Fruit fly (Drosophila melanogaster) whole organism, pupa: ENCODE data around the gene p53.

Experiments used
- CG10348 ChIP-seq: fragments of 200-800 bp; sonication (Bioruptor generic); IDR thresholded peaks from 2 replicates; pipeline ENCODE4 v1.3.6; 2022; ENCODE audit warnings: missing biosample characterization, missing genetic modification characterization
- CG12605 ChIP-seq: fragments of 200-800 bp; sonication (Bioruptor generic); IDR thresholded peaks from 2 replicates; pipeline ENCODE4 v1.3.6; 2022; ENCODE audit warnings: missing biosample characterization, missing genetic modification characterization
- CG13204 ChIP-seq: fragments of 200-800 bp; sonication (Bioruptor generic); optimal IDR thresholded peaks from 2 replicates; lab custom pipeline; 2018; ENCODE audit warnings: missing biosample characterization, mild to moderate bottlenecking, missing genetic modification characterization, moderate library complexity
- CG14655 ChIP-seq: fragments of 200-800 bp; sonication (Bioruptor generic); optimal IDR thresholded peaks from 3 replicates; lab custom pipeline; 2017; ENCODE audit warnings: mild to moderate bottlenecking, missing biosample characterization, missing genetic modification reagents, missing genetic modification characterization
- CG15710 ChIP-seq: fragments of 200-800 bp; sonication (Bioruptor generic); optimal IDR thresholded peaks from 2 replicates; lab custom pipeline; 2018; ENCODE audit warnings: missing biosample characterization, mild to moderate bottlenecking, missing genetic modification characterization, moderate library complexity
- CG17806 ChIP-seq: fragments of 200-800 bp; sonication (Bioruptor generic); optimal IDR thresholded peaks from 2 replicates; lab custom pipeline; 2018; ENCODE audit warnings: missing biosample characterization, mild to moderate bottlenecking, missing genetic modification characterization, moderate library complexity
- CG32121 ChIP-seq: fragments of 200-800 bp; sonication (Bioruptor generic); IDR thresholded peaks from 2 replicates; pipeline ENCODE4 v1.3.6; 2022; ENCODE audit warnings: missing biosample characterization, missing genetic modification characterization
- CG34367 ChIP-seq: fragments of 200-800 bp; sonication (Bioruptor generic); optimal IDR thresholded peaks from 2 replicates; lab custom pipeline; 2018; ENCODE audit warnings: missing biosample characterization, mild to moderate bottlenecking, missing genetic modification characterization
- CG4496 ChIP-seq: fragments of 200-800 bp; sonication (Bioruptor generic); IDR thresholded peaks from 3 replicates; pipeline ENCODE4 v1.3.6; 2022; ENCODE audit warnings: missing biosample characterization, missing genetic modification characterization
- CG8159 ChIP-seq: fragments of 200-800 bp; sonication (Bioruptor generic); optimal IDR thresholded peaks from 3 replicates; lab custom pipeline; 2018; ENCODE audit warnings: missing biosample characterization, mild to moderate bottlenecking, missing genetic modification characterization, moderate library complexity
- CG8301 ChIP-seq: fragments of 200-800 bp; sonication (Bioruptor generic); optimal IDR thresholded peaks from 2 replicates; lab custom pipeline; 2018; ENCODE audit warnings: missing biosample characterization, mild to moderate bottlenecking, missing genetic modification characterization
- CG9948 ChIP-seq: fragments of 200-800 bp; sonication (Bioruptor generic); optimal IDR thresholded peaks from 2 replicates; lab custom pipeline; 2018; ENCODE audit warnings: missing biosample characterization, mild to moderate bottlenecking, missing genetic modification characterization, moderate library complexity
- D1 ChIP-seq: fragments of 200-800 bp; sonication (Bioruptor generic); optimal IDR thresholded peaks from 2 replicates; lab custom pipeline; 2018; ENCODE audit warnings: missing biosample characterization, mild to moderate bottlenecking, missing genetic modification characterization, moderate library complexity
- EcR ChIP-seq: fragments of 200-800 bp; sonication (Bioruptor generic); optimal IDR thresholded peaks from 3 replicates; lab custom pipeline; 2019; ENCODE audit warnings: missing biosample characterization, missing genetic modification characterization, mild to moderate bottlenecking, moderate library complexity, missing genetic modification reagents
- Ets98B ChIP-seq: fragments of 200-800 bp; sonication (Bioruptor generic); IDR thresholded peaks from 2 replicates; pipeline ENCODE4 v1.3.6; 2022; ENCODE audit warnings: missing biosample characterization, missing genetic modification characterization
- Pif1A ChIP-seq: fragments of 200-800 bp; sonication (Bioruptor generic); optimal IDR thresholded peaks from 3 replicates; lab custom pipeline; 2016; ENCODE audit warnings: missing biosample characterization, missing genetic modification characterization
- Pif1B ChIP-seq: fragments of 200-800 bp; sonication (Bioruptor generic); optimal IDR thresholded peaks from 3 replicates; lab custom pipeline; 2016; ENCODE audit warnings: missing biosample characterization, missing genetic modification characterization
- Snoo ChIP-seq: fragments of 200-800 bp; sonication (Bioruptor generic); optimal IDR thresholded peaks from 3 replicates; lab custom pipeline; 2017; ENCODE audit warnings: missing biosample characterization, mild to moderate bottlenecking, missing genetic modification characterization, inconsistent platforms
- fd96Ca ChIP-seq: fragments of 200-800 bp; sonication (Bioruptor generic); IDR thresholded peaks from 3 replicates; pipeline ENCODE4 v1.3.6; 2022; ENCODE audit warnings: missing biosample characterization, missing genetic modification characterization
- gl ChIP-seq: fragments of 200-800 bp; sonication (Bioruptor generic); optimal IDR thresholded peaks from 2 replicates; lab custom pipeline; 2018; ENCODE audit warnings: missing biosample characterization, mild to moderate bottlenecking, missing genetic modification characterization
- rn ChIP-seq: fragments of 200-800 bp; sonication (Bioruptor generic); IDR thresholded peaks from 2 replicates; pipeline ENCODE4 v1.3.6; 2022; ENCODE audit warnings: missing biosample characterization, missing genetic modification characterization

p53 gene

dm6 chr3R:23048089-23048689 lies 5.7 kb downstream of the p53 start, which contains the start of gene CG17121:
Gene CG17121 (minus strand): TSS chr3R:23048214.
- TF ChIP-seq fd96Ca (GFP tag; lab: Robert Waterston, UW), result peak; percentile 75
- no peak for TF ChIP-seq CG10348 (GFP tag; lab: Robert Waterston, UW)
- TF ChIP-seq CG17806 (tag; lab: Kevin White, UChicago), result no peak
- no peak for TF ChIP-seq CG14655 (GFP tag; lab: Kevin White, UChicago)
- TF ChIP-seq CG13204 (GFP tag; lab: Kevin White, UChicago), result peak; percentile 45
- TF ChIP-seq CG8301 (tag; lab: Kevin White, UChicago), result no peak
- TF ChIP-seq, all 21 proteins: peak for 2

dm6 chr3R:23046529-23046943 lies 7.3 kb downstream of the p53 start:
- peak; percentile 89 for TF ChIP-seq fd96Ca (GFP tag; lab: Robert Waterston, UW)
- TF ChIP-seq gl, result peak; percentile 74
- TF ChIP-seq CG15710 (tag; lab: Kevin White, UChicago), result peak; percentile 90
- TF ChIP-seq EcR, result peak; percentile 71
- TF ChIP-seq D1 (tag; lab: Kevin White, UChicago), result peak; percentile 43
- TF ChIP-seq CG34367 (tag; lab: Kevin White, UChicago), result peak; percentile 84
- peak; percentile 77 for TF ChIP-seq CG32121 (GFP tag; lab: Robert Waterston, UW)
- TF ChIP-seq Snoo (tag; lab: Kevin White, UChicago), result peak; percentile 87
- peak; percentile 36; the same call in 1 of the 2 replicates for TF ChIP-seq CG10348 (GFP tag; lab: Robert Waterston, UW)
- peak; percentile 90 for TF ChIP-seq CG4496
- peak; percentile 47; the same call in 1 of the 2 replicates for TF ChIP-seq rn
- TF ChIP-seq Pif1B (GFP tag; lab: Kevin White, UChicago), result peak; percentile 90
- TF ChIP-seq Ets98B (GFP tag; lab: Robert Waterston, UW), result peak; percentile 82
- peak; percentile 69 for TF ChIP-seq CG14655 (GFP tag; lab: Kevin White, UChicago)
- TF ChIP-seq Pif1A (GFP tag; lab: Kevin White, UChicago), result peak; percentile 88
- TF ChIP-seq CG13204 (GFP tag; lab: Kevin White, UChicago), result peak; percentile 73
- TF ChIP-seq CG17806 (tag; lab: Kevin White, UChicago), result peak; percentile 85
- TF ChIP-seq CG8159, result peak; percentile 86
- TF ChIP-seq CG12605, result no peak
- TF ChIP-seq CG9948 (tag; lab: Kevin White, UChicago), result peak; percentile 78
- TF ChIP-seq CG8301 (tag; lab: Kevin White, UChicago), result peak; percentile 66

- TF ChIP-seq CG13204 (GFP tag; lab: Kevin White, UChicago) (no peak), rn (no peak), CG8301 (tag; lab: Kevin White, UChicago) (no peak), CG4496 (no peak), Snoo (tag; lab: Kevin White, UChicago) (no peak), CG10348 (GFP tag; lab: Robert Waterston, UW) (no peak), CG17806 (tag; lab: Kevin White, UChicago) (no peak)
These were observed 10.2 kb downstream of the p53 start, which contains the start of gene CG13837 for dm6 chr3R:23043690-23044089. Gene CG13837 (plus strand): TSS chr3R:23043990.

- no peak for TF ChIP-seq rn
- TF ChIP-seq CG13204 (GFP tag; lab: Kevin White, UChicago), result no peak
- no peak for TF ChIP-seq fd96Ca (GFP tag; lab: Robert Waterston, UW)
- TF ChIP-seq Snoo (tag; lab: Kevin White, UChicago), result no peak
- TF ChIP-seq CG9948 (tag; lab: Kevin White, UChicago), result no peak
- TF ChIP-seq CG17806 (tag; lab: Kevin White, UChicago), result no peak
- no peak for TF ChIP-seq CG4496
- TF ChIP-seq CG14655 (GFP tag; lab: Kevin White, UChicago), result no peak
- TF ChIP-seq CG12605, result no peak
- TF ChIP-seq CG34367 (tag; lab: Kevin White, UChicago), result no peak
- TF ChIP-seq D1 (tag; lab: Kevin White, UChicago), result no peak
- no peak for TF ChIP-seq CG8159
- no peak for TF ChIP-seq Ets98B (GFP tag; lab: Robert Waterston, UW)
- TF ChIP-seq CG8301 (tag; lab: Kevin White, UChicago), result no peak
- TF ChIP-seq CG32121 (GFP tag; lab: Robert Waterston, UW), result no peak
- no peak for TF ChIP-seq Pif1B (GFP tag; lab: Kevin White, UChicago)
These were observed 11.1 kb downstream of the p53 start for dm6 chr3R:23042746-23043265.

- TF ChIP-seq CG8159 (no peak), Pif1A (GFP tag; lab: Kevin White, UChicago) (no peak), CG14655 (GFP tag; lab: Kevin White, UChicago) (no peak), D1 (tag; lab: Kevin White, UChicago) (no peak), fd96Ca (GFP tag; lab: Robert Waterston, UW) (no peak), CG34367 (tag; lab: Kevin White, UChicago) (no peak), CG4496 (no peak)
These were observed 11.9 kb downstream of the p53 start, which contains the start of gene CG13838 for dm6 chr3R:23041941-23042340. Gene CG13838 (plus strand): TSS chr3R:23042241.

dm6 chr3R:23038062-23038461 lies 15.8 kb downstream of the p53 start:
- no peak for TF ChIP-seq EcR
- no peak for TF ChIP-seq rn
- TF ChIP-seq CG8159, result no peak
- no peak for TF ChIP-seq CG15710 (tag; lab: Kevin White, UChicago)
- no peak for TF ChIP-seq CG13204 (GFP tag; lab: Kevin White, UChicago)
- TF ChIP-seq gl, result no peak
- no peak for TF ChIP-seq Ets98B (GFP tag; lab: Robert Waterston, UW)
- no peak for TF ChIP-seq Pif1B (GFP tag; lab: Kevin White, UChicago)
- TF ChIP-seq CG17806 (tag; lab: Kevin White, UChicago), result no peak
- no peak for TF ChIP-seq Pif1A (GFP tag; lab: Kevin White, UChicago)
- TF ChIP-seq CG32121 (GFP tag; lab: Robert Waterston, UW), result no peak
- TF ChIP-seq fd96Ca (GFP tag; lab: Robert Waterston, UW), result no peak
- TF ChIP-seq CG4496, result no peak
- no peak for TF ChIP-seq CG34367 (tag; lab: Kevin White, UChicago)
